Fruit fly (Drosophila melanogaster) whole organism, embryonic: ENCODE measurements around the gene GNBP1.
A peak's percentile ranks its signal among the peaks of the same experiment; 100 is the strongest.

Source experiments
- Ada2b ChIP-seq: fragments of 200-800 bp; sonication (Bioruptor generic); IDR thresholded peaks from 2 replicates; pipeline ENCODE4 v1.3.6; 2022; ENCODE audit warnings: missing biosample characterization, missing genetic modification characterization
- Adf1 ChIP-seq: fragments of 200-800 bp; sonication (Bioruptor generic); IDR thresholded peaks from 2 replicates; pipeline ENCODE4 v1.3.6; 2022; ENCODE audit warnings: missing biosample characterization, missing genetic modification characterization
- Awh ChIP-seq: fragments of 200-800 bp; sonication (Bioruptor generic); IDR thresholded peaks from 2 replicates; pipeline ENCODE4, ENCODE4 v1.3.6; 2022; ENCODE audit warnings: missing biosample characterization, missing genetic modification characterization
- C15 ChIP-seq: fragments of 200-800 bp; sonication (Bioruptor generic); IDR thresholded peaks from 3 replicates; pipeline ENCODE4 v1.3.6; 2022; ENCODE audit warnings: missing biosample characterization, missing genetic modification characterization
- CG11504 ChIP-seq: fragments of 200-800 bp; sonication (Bioruptor generic); optimal IDR thresholded peaks from 3 replicates; lab custom pipeline; 2019; ENCODE audit warnings: missing biosample characterization, mild to moderate bottlenecking, missing genetic modification characterization, moderate library complexity
- CG14965 ChIP-seq: fragments of 200-800 bp; sonication (Bioruptor generic); optimal IDR thresholded peaks from 2 replicates; lab custom pipeline; 2016; ENCODE audit warnings: missing biosample characterization, missing genetic modification characterization, borderline replicate concordance
- CG15696 ChIP-seq: fragments of 200-800 bp; sonication (Bioruptor generic); optimal IDR thresholded peaks from 2 replicates; lab custom pipeline; 2019; ENCODE audit warnings: missing biosample characterization, mild to moderate bottlenecking, missing genetic modification characterization, moderate library complexity
- CG16815 ChIP-seq: fragments of 200-800 bp; sonication (Bioruptor generic); optimal IDR thresholded peaks from 3 replicates; lab custom pipeline; 2017; ENCODE audit warnings: missing biosample characterization, mild to moderate bottlenecking, missing genetic modification characterization
- CG17328 ChIP-seq: fragments of 200-800 bp; sonication (Bioruptor generic); IDR thresholded peaks from 2 replicates; pipeline ENCODE4 v1.3.6; 2022; ENCODE audit warnings: missing biosample characterization, missing genetic modification characterization
- CG17385 ChIP-seq: fragments of 200-800 bp; sonication (Bioruptor generic); optimal IDR thresholded peaks from 3 replicates; lab custom pipeline; 2018; ENCODE audit warnings: missing biosample characterization, mild to moderate bottlenecking, missing genetic modification characterization
- CG2199 ChIP-seq: fragments of 200-800 bp; sonication (Bioruptor generic); IDR thresholded peaks from 3 replicates; pipeline ENCODE4 v1.3.6; 2022; ENCODE audit warnings: missing biosample characterization, missing genetic modification characterization
- CG31224 ChIP-seq: fragments of 200-800 bp; sonication (Bioruptor generic); IDR thresholded peaks from 2 replicates; pipeline ENCODE4 v1.3.6; 2022; ENCODE audit warnings: missing biosample characterization, missing genetic modification characterization
- CG42726 ChIP-seq: fragments of 200-800 bp; sonication (Bioruptor generic); IDR thresholded peaks from 2 replicates; pipeline ENCODE4 v1.3.6; 2022; ENCODE audit warnings: missing biosample characterization, missing genetic modification characterization; ENCODE audit not compliant: partially characterized antibody
- CG6791 ChIP-seq: fragments of 200-800 bp; sonication (Bioruptor generic); IDR thresholded peaks from 3 replicates; pipeline ENCODE4 v1.3.6; 2022; ENCODE audit warnings: missing biosample characterization, missing genetic modification characterization; ENCODE audit not compliant: partially characterized antibody
- CG7357 ChIP-seq: fragments of 200-800 bp; sonication (Bioruptor generic); IDR thresholded peaks from 3 replicates; pipeline ENCODE4 v1.3.6; 2022; ENCODE audit warnings: missing biosample characterization, missing genetic modification characterization
- CG8765 ChIP-seq: fragments of 200-800 bp; sonication (Bioruptor generic); IDR thresholded peaks from 2 replicates; pipeline ENCODE4 v1.3.6; 2022; ENCODE audit warnings: missing biosample characterization, missing genetic modification characterization
- CTCF ChIP-seq: fragments of 200-800 bp; sonication (Bioruptor generic); optimal IDR thresholded peaks from 2 replicates; lab custom pipeline; 2017; ENCODE audit warnings: missing biosample characterization, mild to moderate bottlenecking, missing genetic modification characterization, moderate library complexity
- Dfd ChIP-seq, 2 experiments: fragments of >200 bp; optimal IDR thresholded peaks; 2 replicates each; lab custom pipeline; 2017; ENCODE audit warnings: missing biosample characterization in 2 of 2, missing genetic modification characterization in 2 of 2
- Drgx ChIP-seq: fragments of 200-800 bp; sonication (Bioruptor generic); IDR thresholded peaks from 2 replicates; pipeline ENCODE4 v1.3.6; 2022; ENCODE audit warnings: missing biosample characterization, missing genetic modification characterization
- Gug ChIP-seq: fragments of 200-800 bp; sonication (Bioruptor generic); IDR thresholded peaks from 4 replicates; pipeline ENCODE4 v1.3.6; 2022; ENCODE audit warnings: missing biosample characterization, missing genetic modification characterization
- Hmx ChIP-seq: fragments of 200-800 bp; sonication (Bioruptor generic); optimal IDR thresholded peaks from 2 replicates; lab custom pipeline; 2016; ENCODE audit warnings: missing biosample characterization, missing genetic modification characterization
- Mad ChIP-seq: fragments of 200-800 bp; sonication (Bioruptor generic); optimal IDR thresholded peaks from 2 replicates; lab custom pipeline; 2016; ENCODE audit warnings: missing biosample characterization, missing genetic modification characterization
- Med ChIP-seq: fragments of 200-800 bp; sonication (Bioruptor generic); peaks from one replicate; lab custom pipeline; 2016; ENCODE audit warnings: missing biosample characterization, missing genetic modification characterization, mild to moderate bottlenecking, inconsistent platforms, moderate library complexity
- Sox100B ChIP-seq: fragments of 200-800 bp; sonication (Bioruptor generic); optimal IDR thresholded peaks from 3 replicates; lab custom pipeline; 2018; ENCODE audit warnings: missing biosample characterization, mild to moderate bottlenecking, missing genetic modification characterization
- ase ChIP-seq: fragments of 200-800 bp; sonication (Bioruptor generic); IDR thresholded peaks from 3 replicates; pipeline ENCODE4 v1.3.6; 2022; ENCODE audit warnings: missing biosample characterization, missing genetic modification characterization
- ato ChIP-seq: fragments of 200-800 bp; sonication (Bioruptor generic); IDR thresholded peaks from 2 replicates; pipeline ENCODE4 v1.3.6; 2022; ENCODE audit warnings: missing biosample characterization, missing genetic modification characterization; ENCODE audit not compliant: partially characterized antibody
- bbx ChIP-seq: fragments of 200-800 bp; sonication (Bioruptor generic); IDR thresholded peaks from 2 replicates; pipeline ENCODE4 v1.3.6; 2022; ENCODE audit warnings: missing biosample characterization, missing genetic modification characterization; ENCODE audit not compliant: partially characterized antibody
- ftz-f1 ChIP-seq: fragments of 200-800 bp; sonication (Bioruptor generic); optimal IDR thresholded peaks from 2 replicates; lab custom pipeline; 2016; ENCODE audit warnings: missing biosample characterization, missing genetic modification characterization
- gcm ChIP-seq: fragments of 200-800 bp; sonication (Bioruptor generic); optimal IDR thresholded peaks from 2 replicates; lab custom pipeline; 2019; ENCODE audit warnings: missing biosample characterization, mild to moderate bottlenecking, missing genetic modification characterization, moderate library complexity
- gcm2 ChIP-seq: fragments of 200-800 bp; sonication (Bioruptor generic); optimal IDR thresholded peaks from 2 replicates; lab custom pipeline; 2016; ENCODE audit warnings: missing biosample characterization, missing genetic modification characterization
- grn ChIP-seq: fragments of 200-800 bp; sonication (Bioruptor generic); optimal IDR thresholded peaks from 3 replicates; lab custom pipeline; 2017; ENCODE audit warnings: missing biosample characterization, missing genetic modification characterization
- her ChIP-seq: fragments of 200-800 bp; sonication (Bioruptor generic); optimal IDR thresholded peaks from 2 replicates; lab custom pipeline; 2016; ENCODE audit warnings: missing biosample characterization, missing genetic modification characterization
- jigr1 ChIP-seq: fragments of 200-800 bp; sonication (Bioruptor generic); IDR thresholded peaks from 3 replicates; pipeline ENCODE4 v1.3.6; 2022; ENCODE audit warnings: missing biosample characterization, missing genetic modification characterization
- jing ChIP-seq: fragments of 200-800 bp; sonication (Bioruptor generic); optimal IDR thresholded peaks from 2 replicates; lab custom pipeline; 2018; ENCODE audit warnings: missing biosample characterization, mild to moderate bottlenecking, missing genetic modification characterization
- lbe ChIP-seq: fragments of 200-800 bp; sonication (Bioruptor generic); optimal IDR thresholded peaks from 2 replicates; lab custom pipeline; 2016; ENCODE audit warnings: missing biosample characterization, mild to moderate bottlenecking, missing genetic modification characterization
- sens ChIP-seq: fragments of 200-800 bp; sonication (Bioruptor generic); peaks from one replicate; lab custom pipeline; 2016; ENCODE audit warnings: missing biosample characterization, missing genetic modification characterization
- sens-2 ChIP-seq: fragments of 200-800 bp; sonication (Bioruptor generic); IDR thresholded peaks from 2 replicates; pipeline ENCODE4 v1.3.6; 2022; ENCODE audit warnings: missing biosample characterization, missing genetic modification characterization
- sna ChIP-seq: fragments of 200-800 bp; sonication (Bioruptor generic); IDR thresholded peaks from 2 replicates; pipeline ENCODE4 v1.3.6; 2022; ENCODE audit warnings: missing biosample characterization, missing genetic modification characterization; ENCODE audit not compliant: partially characterized antibody
- ssp ChIP-seq: fragments of 200-800 bp; sonication (Bioruptor generic); IDR thresholded peaks from 2 replicates; pipeline ENCODE4 v1.3.6; 2022; ENCODE audit warnings: missing biosample characterization, missing genetic modification characterization
- tll ChIP-seq, 2 experiments: fragments of 200-800 bp in 1 of 2; fragments of >200 bp in 1 of 2; sonication (Bioruptor generic) in 1 of 2; optimal IDR thresholded peaks; 2 replicates each; lab custom pipeline; 2017 to 2019; ENCODE audit warnings: missing biosample characterization in 2 of 2, missing genetic modification characterization in 2 of 2, mild to moderate bottlenecking in 1 of 2, moderate library complexity in 1 of 2
- toy ChIP-seq: fragments of 200-800 bp; sonication (Bioruptor generic); IDR thresholded peaks from 2 replicates; pipeline ENCODE4 v1.3.6; 2022; ENCODE audit warnings: missing biosample characterization, missing genetic modification characterization
- ttk ChIP-seq: fragments of 200-800 bp; sonication (Bioruptor generic); IDR thresholded peaks from 2 replicates; pipeline ENCODE4 v2.1.2; 2022; ENCODE audit warnings: missing biosample characterization, missing genetic modification characterization
- tup ChIP-seq: fragments of 200-800 bp; sonication (Bioruptor generic); optimal IDR thresholded peaks from 2 replicates; lab custom pipeline; 2016; ENCODE audit warnings: missing biosample characterization, mild to moderate bottlenecking, missing genetic modification characterization, moderate library complexity
- vfl ChIP-seq: fragments of 200-800 bp; sonication (Bioruptor generic); optimal IDR thresholded peaks from 2 replicates; lab custom pipeline; 2016; ENCODE audit warnings: missing biosample characterization, missing genetic modification characterization
- vvl ChIP-seq: fragments of 200-800 bp; sonication (Bioruptor generic); IDR thresholded peaks from 2 replicates; pipeline ENCODE4 v1.3.6; 2022; ENCODE audit warnings: missing biosample characterization, missing genetic modification characterization
- yki ChIP-seq: fragments of >200 bp; optimal IDR thresholded peaks from 3 replicates; lab custom pipeline; 2018

GNBP1 gene

DNA sequence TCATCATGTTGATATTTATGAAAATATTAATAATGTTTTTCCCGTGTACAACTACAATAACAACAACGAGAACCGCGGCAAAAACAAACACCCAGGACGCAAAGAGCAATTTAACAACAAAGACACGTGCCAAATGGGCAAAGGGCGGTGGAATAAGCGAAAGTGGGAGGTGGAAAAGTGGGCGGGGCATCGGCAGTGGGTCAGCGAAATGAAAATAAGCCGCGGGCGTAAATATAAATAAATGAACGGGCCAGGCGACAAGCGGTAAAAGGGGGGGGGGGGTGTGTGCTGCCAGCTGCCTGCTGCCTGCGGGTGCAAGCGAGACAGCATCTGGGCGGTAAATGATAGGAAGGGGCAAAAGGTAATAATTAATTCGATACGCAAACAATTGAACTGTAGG lies 21.9 kb upstream of the GNBP1 start (continued):
- TF ChIP-seq CG15696 (tag; lab: Kevin White, UChicago) (no peak), ato (GFP tag; lab: Robert Waterston, UW) (no peak), ssp (no peak), C15 (no peak), her (GFP tag; lab: Kevin White, UChicago) (no peak), jigr1 (GFP tag; lab: Robert Waterston, UW) (no peak), CG7357 (0 out of 3 replicates have a peak, but pooled peaks have one; percentile 8), Med (GFP tag; lab: Kevin White, UChicago) (peak; percentile 68), bbx (GFP tag; lab: Robert Waterston, UW) (no peak), Gug (GFP tag; lab: Robert Waterston, UW) (no peak), vvl (GFP tag; lab: Robert Waterston, UW) (no peak), Ada2b (0 out of 2 replicates have a peak, but pooled peaks have one; percentile 16), Hmx (no peak), sens-2 (no peak), Sox100B (GFP tag; lab: Kevin White, UChicago) (no peak), tll (GFP tag; optimal IDR thresholded peaks at IDR 0.05; lab: Kevin White, UChicago) (no peak), Mad (GFP tag; lab: Kevin White, UChicago) (no peak), CG8765 (GFP tag; lab: Robert Waterston, UW) (no peak), CG16815 (no peak), sens (GFP tag; lab: Kevin White, UChicago) (peak; percentile 75), vfl (no peak), CG31224 (GFP tag; lab: Robert Waterston, UW) (no peak), tup (GFP tag; lab: Kevin White, UChicago) (no peak), lbe (no peak), CG14965 (GFP tag; lab: Kevin White, UChicago) (no peak), CG11504 (tag; lab: Kevin White, UChicago) (no peak), CG17385 (no peak), CG6791 (GFP tag; lab: Robert Waterston, UW) (no peak), yki (lab: Kevin White, UChicago) (no peak), ttk (GFP tag; lab: Robert Waterston, UW) (no peak), toy (GFP tag; lab: Robert Waterston, UW) (no peak), jing (no peak), ftz-f1 (GFP tag; lab: Kevin White, UChicago) (no peak), CG17328 (no peak), Drgx (GFP tag; lab: Robert Waterston, UW) (no peak), Awh (no peak)

DNA sequence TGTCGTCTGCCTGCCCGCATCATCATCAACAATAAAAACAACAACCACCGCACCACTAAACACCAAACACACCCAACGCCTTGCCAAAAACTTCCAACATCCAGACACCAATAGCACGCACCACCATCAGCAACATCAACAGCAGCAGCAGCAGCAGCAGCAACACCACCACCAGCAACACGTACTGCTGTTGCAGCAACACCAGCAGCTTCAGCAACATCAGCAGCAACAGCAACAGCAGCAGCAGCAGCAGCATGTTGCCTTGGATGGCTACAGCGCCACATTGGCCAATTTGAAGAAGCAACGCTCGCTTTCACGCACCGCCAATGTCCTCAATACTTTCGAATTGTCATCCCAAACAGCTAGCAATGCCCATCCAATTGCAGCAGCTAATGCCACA lies 10.0 kb upstream of the GNBP1 start:
- TF ChIP-seq sna (GFP tag; lab: Robert Waterston, UW) (0 out of 2 replicates have a peak, but pooled peaks have one; percentile 18), CG42726 (GFP tag; lab: Robert Waterston, UW) (no peak), CTCF (GFP tag; lab: Kevin White, UChicago) (peak; percentile 7), grn (no peak), CG11504 (tag; lab: Kevin White, UChicago) (peak; percentile 99), Adf1 (GFP tag; lab: Robert Waterston, UW) (peak; percentile 17; the same call in 1 of the 2 replicates), Dfd (GFP tag; optimal IDR thresholded peaks at IDR 0.05; lab: Kevin White, UChicago) (peak in 1 of 2 experiments; percentile 35), gcm2 (no peak), CG2199 (GFP tag; lab: Robert Waterston, UW) (0 out of 3 replicates have a peak, but pooled peaks have one; percentile 38), Med (GFP tag; lab: Kevin White, UChicago) (peak; percentile 16), ase (GFP tag; lab: Robert Waterston, UW) (no peak), gcm (GFP tag; lab: Kevin White, UChicago) (peak; percentile 54)
